Fruit fly (Drosophila melanogaster) whole organism, embryonic: Measurements from ENCODE around the gene Cpsf5.

Source experiments
- Aef1 ChIP-seq: fragments of 200-800 bp; sonication (Bioruptor generic); IDR thresholded peaks from 3 replicates; pipeline ENCODE4 v1.3.6; 2022; ENCODE audit warnings: missing biosample characterization, missing genetic modification characterization
- CG10209 ChIP-seq: fragments of 200-800 bp; sonication (Bioruptor generic); optimal IDR thresholded peaks from 3 replicates; lab custom pipeline; 2017; ENCODE audit warnings: missing biosample characterization, mild to moderate bottlenecking, missing genetic modification characterization, missing genetic modification reagents
- CG10654 ChIP-seq: fragments of 200-800 bp; sonication (Bioruptor generic); optimal IDR thresholded peaks from 2 replicates; lab custom pipeline; 2016; ENCODE audit warnings: missing biosample characterization, missing genetic modification characterization
- CG11696 ChIP-seq: fragments of 200-800 bp; sonication (Bioruptor generic); IDR thresholded peaks from 2 replicates; pipeline ENCODE4 v1.3.6; 2022; ENCODE audit warnings: missing biosample characterization, missing genetic modification characterization
- CG14860 ChIP-seq: fragments of 200-800 bp; sonication (Bioruptor generic); IDR thresholded peaks from 3 replicates; pipeline ENCODE4 v1.3.6; 2022; ENCODE audit warnings: missing biosample characterization, missing genetic modification characterization; ENCODE audit not compliant: partially characterized antibody
- CG15269 ChIP-seq: fragments of 200-800 bp; sonication (Bioruptor generic); optimal IDR thresholded peaks from 2 replicates; lab custom pipeline; 2018; ENCODE audit warnings: missing biosample characterization, mild to moderate bottlenecking, missing genetic modification characterization, moderate library complexity
- CG16779 ChIP-seq: fragments of 200-800 bp; sonication (Bioruptor generic); IDR thresholded peaks from 2 replicates; pipeline ENCODE4 v1.3.6; 2022; ENCODE audit warnings: missing biosample characterization, missing genetic modification characterization
- CG1792 ChIP-seq: fragments of 200-800 bp; sonication (Bioruptor generic); optimal IDR thresholded peaks from 2 replicates; lab custom pipeline; 2016; ENCODE audit warnings: missing biosample characterization, missing genetic modification characterization
- CG2875 ChIP-seq: fragments of 200-800 bp; sonication (Bioruptor generic); optimal IDR thresholded peaks from 2 replicates; lab custom pipeline; 2017; ENCODE audit warnings: missing biosample characterization, mild to moderate bottlenecking, missing genetic modification characterization, missing genetic modification reagents
- CG3065 ChIP-seq: fragments of 200-800 bp; sonication (Bioruptor generic); optimal IDR thresholded peaks from 2 replicates; lab custom pipeline; 2016; ENCODE audit warnings: missing biosample characterization, missing genetic modification characterization
- CG32767 ChIP-seq: fragments of 200-800 bp; sonication (Bioruptor generic); IDR thresholded peaks from 2 replicates; pipeline ENCODE4 v1.3.6; 2022; ENCODE audit warnings: missing biosample characterization, missing genetic modification characterization
- CG43689 ChIP-seq: fragments of 200-800 bp; sonication (Bioruptor generic); IDR thresholded peaks from 2 replicates; pipeline ENCODE4 v1.3.6; 2022; ENCODE audit warnings: missing biosample characterization, missing genetic modification characterization
- CG5245 ChIP-seq: fragments of 200-800 bp; sonication (Bioruptor generic); optimal IDR thresholded peaks from 3 replicates; lab custom pipeline; 2016; ENCODE audit warnings: missing biosample characterization, missing genetic modification characterization
- CG6813 ChIP-seq: fragments of 200-800 bp; sonication (Bioruptor generic); optimal IDR thresholded peaks from 2 replicates; lab custom pipeline; 2017; ENCODE audit warnings: missing biosample characterization, missing genetic modification characterization, mild to moderate bottlenecking, moderate library complexity, missing genetic modification reagents
- CG9437 ChIP-seq: fragments of 200-800 bp; sonication (Bioruptor generic); optimal IDR thresholded peaks from 2 replicates; lab custom pipeline; 2018; ENCODE audit warnings: missing biosample characterization, mild to moderate bottlenecking, missing genetic modification characterization
- CG9609 ChIP-seq: fragments of 200-800 bp; sonication (Bioruptor generic); optimal IDR thresholded peaks from 3 replicates; lab custom pipeline; 2016; ENCODE audit warnings: missing biosample characterization, missing genetic modification characterization
- Doc2 ChIP-seq: fragments of 200-800 bp; sonication (Bioruptor generic); IDR thresholded peaks from 2 replicates; pipeline ENCODE4 v1.3.6; 2022; ENCODE audit warnings: missing biosample characterization, missing genetic modification characterization
- HmgD ChIP-seq: fragments of 200-800 bp; sonication (Bioruptor generic); optimal IDR thresholded peaks from 3 replicates; lab custom pipeline; 2016; ENCODE audit warnings: missing biosample characterization, missing genetic modification characterization
- Hr39 ChIP-seq: fragments of >200 bp; optimal IDR thresholded peaks from 2 replicates; lab custom pipeline; 2017
- Hsf ChIP-seq: fragments of 200-800 bp; sonication (Bioruptor generic); optimal IDR thresholded peaks from 3 replicates; lab custom pipeline; 2016; ENCODE audit warnings: missing biosample characterization, missing genetic modification characterization
- Lim3 ChIP-seq: fragments of 200-800 bp; sonication (Bioruptor generic); IDR thresholded peaks from 2 replicates; pipeline ENCODE4 v1.3.6; 2022; ENCODE audit warnings: missing biosample characterization, missing genetic modification characterization
- Nf-YB ChIP-seq: fragments of 200-800 bp; sonication (Bioruptor generic); optimal IDR thresholded peaks from 3 replicates; lab custom pipeline; 2019; ENCODE audit warnings: missing biosample characterization, mild to moderate bottlenecking, missing genetic modification characterization, moderate library complexity
- Oaz ChIP-seq: fragments of 200-800 bp; sonication (Bioruptor generic); IDR thresholded peaks from 2 replicates; pipeline ENCODE4 v1.3.6; 2022; ENCODE audit warnings: missing biosample characterization, missing genetic modification characterization
- Oli ChIP-seq: fragments of 200-800 bp; sonication (Bioruptor generic); optimal IDR thresholded peaks from 2 replicates; lab custom pipeline; 2018; ENCODE audit warnings: missing biosample characterization, mild to moderate bottlenecking, missing genetic modification characterization, moderate library complexity
- Scr ChIP-seq: fragments of 200-800 bp; sonication (Bioruptor generic); IDR thresholded peaks from 2 replicates; pipeline ENCODE4 v1.3.6; 2022; ENCODE audit warnings: missing biosample characterization, missing genetic modification characterization; ENCODE audit not compliant: partially characterized antibody
- Sox100B ChIP-seq: fragments of 200-800 bp; sonication (Bioruptor generic); optimal IDR thresholded peaks from 3 replicates; lab custom pipeline; 2018; ENCODE audit warnings: missing biosample characterization, mild to moderate bottlenecking, missing genetic modification characterization
- Sox102F ChIP-seq: fragments of 200-800 bp; sonication (Bioruptor generic); optimal IDR thresholded peaks from 2 replicates; lab custom pipeline; 2018; ENCODE audit warnings: missing biosample characterization, mild to moderate bottlenecking, missing genetic modification characterization, moderate library complexity
- Usf ChIP-seq: fragments of 200-800 bp; sonication (Bioruptor generic); optimal IDR thresholded peaks from 2 replicates; lab custom pipeline; 2017; ENCODE audit warnings: missing genotype, missing biosample characterization, missing genetic modification characterization
- az2 ChIP-seq: fragments of 200-800 bp; sonication (Bioruptor generic); optimal IDR thresholded peaks from 3 replicates; lab custom pipeline; 2016; ENCODE audit warnings: missing biosample characterization, missing genetic modification characterization
- bowl ChIP-seq: fragments of 200-800 bp; sonication (Bioruptor generic); IDR thresholded peaks from 2 replicates; pipeline ENCODE4 v1.3.6; 2022; ENCODE audit warnings: missing biosample characterization, missing genetic modification characterization
- btn ChIP-seq: fragments of 200-800 bp; sonication (Bioruptor generic); optimal IDR thresholded peaks from 2 replicates; lab custom pipeline; 2016; ENCODE audit warnings: missing biosample characterization, missing genetic modification characterization
- crol ChIP-seq: fragments of 200-800 bp; sonication (Bioruptor generic); IDR thresholded peaks from 2 replicates; pipeline ENCODE4 v1.3.6; 2022; ENCODE audit warnings: missing biosample characterization, missing genetic modification characterization
- dan ChIP-seq: fragments of 200-800 bp; sonication (Bioruptor generic); IDR thresholded peaks from 2 replicates; pipeline ENCODE4 v1.3.6; 2022; ENCODE audit warnings: missing biosample characterization, missing genetic modification characterization
- eyg ChIP-seq: fragments of 200-800 bp; sonication (Bioruptor generic); optimal IDR thresholded peaks from 3 replicates; lab custom pipeline; 2016; ENCODE audit warnings: missing biosample characterization, missing genetic modification characterization
- gro ChIP-seq: fragments of 200-800 bp; sonication (Bioruptor generic); optimal IDR thresholded peaks from 2 replicates; lab custom pipeline; 2016; ENCODE audit warnings: missing biosample characterization, missing genetic modification characterization
- hth ChIP-seq: fragments of >200 bp; optimal IDR thresholded peaks from 2 replicates; lab custom pipeline; 2017; ENCODE audit warnings: inconsistent platforms
- jing ChIP-seq: fragments of 200-800 bp; sonication (Bioruptor generic); optimal IDR thresholded peaks from 2 replicates; lab custom pipeline; 2018; ENCODE audit warnings: missing biosample characterization, mild to moderate bottlenecking, missing genetic modification characterization
- jumu ChIP-seq: fragments of 200-800 bp; sonication (Bioruptor generic); optimal IDR thresholded peaks from 3 replicates; lab custom pipeline; 2016; ENCODE audit warnings: missing biosample characterization, missing genetic modification characterization
- ken ChIP-seq: fragments of 200-800 bp; sonication (Bioruptor generic); IDR thresholded peaks from 3 replicates; pipeline ENCODE4 v1.3.6; 2022; ENCODE audit warnings: missing biosample characterization, missing genetic modification characterization
- kni ChIP-seq: fragments of 200-800 bp; sonication (Bioruptor generic); optimal IDR thresholded peaks from 3 replicates; lab custom pipeline; 2017; ENCODE audit warnings: mild to moderate bottlenecking, missing biosample characterization, missing genetic modification reagents, missing genetic modification characterization
- lab ChIP-seq: fragments of 200-800 bp; sonication (Bioruptor generic); optimal IDR thresholded peaks from 3 replicates; lab custom pipeline; 2017; ENCODE audit warnings: missing biosample characterization, missing genetic modification characterization, mild to moderate bottlenecking, moderate library complexity, missing genetic modification reagents
- lilli ChIP-seq: fragments of 200-800 bp; sonication (Bioruptor generic); optimal IDR thresholded peaks from 3 replicates; lab custom pipeline; 2016; ENCODE audit warnings: missing biosample characterization, missing genetic modification characterization
- mld ChIP-seq: fragments of 200-800 bp; sonication (Bioruptor generic); IDR thresholded peaks from 3 replicates; pipeline ENCODE4 v1.3.6; 2022; ENCODE audit warnings: missing biosample characterization, missing genetic modification characterization; ENCODE audit not compliant: partially characterized antibody
- oc ChIP-seq: fragments of 200-800 bp; sonication (Bioruptor generic); optimal IDR thresholded peaks from 2 replicates; lab custom pipeline; 2018; ENCODE audit warnings: missing biosample characterization, mild to moderate bottlenecking, missing genetic modification characterization, moderate library complexity
- p53 ChIP-seq: fragments of 200-800 bp; sonication (Bioruptor generic); optimal IDR thresholded peaks from 2 replicates; lab custom pipeline; 2016; ENCODE audit warnings: missing biosample characterization, missing genetic modification characterization
- rib ChIP-seq: fragments of 200-800 bp; sonication (Bioruptor generic); IDR thresholded peaks from 2 replicates; pipeline ENCODE4 v1.3.6; 2022; ENCODE audit warnings: missing biosample characterization, missing genetic modification characterization
- sug ChIP-seq: fragments of 200-800 bp; optimal IDR thresholded peaks from 2 replicates; lab custom pipeline; 2019; ENCODE audit warnings: missing biosample characterization, mild to moderate bottlenecking, missing genetic modification characterization, moderate library complexity
- tin ChIP-seq: fragments of 200-800 bp; sonication (Bioruptor generic); optimal IDR thresholded peaks from 3 replicates; lab custom pipeline; 2016; ENCODE audit warnings: missing biosample characterization, missing genetic modification characterization
- trh ChIP-seq: fragments of 200-800 bp; sonication (Bioruptor generic); optimal IDR thresholded peaks from 2 replicates; lab custom pipeline; 2016; ENCODE audit warnings: missing biosample characterization, missing genetic modification characterization
- ttk ChIP-seq: fragments of 200-800 bp; sonication (Bioruptor generic); IDR thresholded peaks from 2 replicates; pipeline ENCODE4 v2.1.2; 2022; ENCODE audit warnings: missing biosample characterization, missing genetic modification characterization
- twi ChIP-seq: fragments of 200-800 bp; optimal IDR thresholded peaks from 2 replicates; lab custom pipeline; 2019; ENCODE audit warnings: missing biosample characterization, mild to moderate bottlenecking, missing genetic modification characterization, moderate library complexity
- wor ChIP-seq: fragments of 200-800 bp; sonication (Bioruptor generic); IDR thresholded peaks from 2 replicates; pipeline ENCODE4 v1.3.6; 2022; ENCODE audit warnings: missing biosample characterization, missing genetic modification characterization

Gene Cpsf5

DNA sequence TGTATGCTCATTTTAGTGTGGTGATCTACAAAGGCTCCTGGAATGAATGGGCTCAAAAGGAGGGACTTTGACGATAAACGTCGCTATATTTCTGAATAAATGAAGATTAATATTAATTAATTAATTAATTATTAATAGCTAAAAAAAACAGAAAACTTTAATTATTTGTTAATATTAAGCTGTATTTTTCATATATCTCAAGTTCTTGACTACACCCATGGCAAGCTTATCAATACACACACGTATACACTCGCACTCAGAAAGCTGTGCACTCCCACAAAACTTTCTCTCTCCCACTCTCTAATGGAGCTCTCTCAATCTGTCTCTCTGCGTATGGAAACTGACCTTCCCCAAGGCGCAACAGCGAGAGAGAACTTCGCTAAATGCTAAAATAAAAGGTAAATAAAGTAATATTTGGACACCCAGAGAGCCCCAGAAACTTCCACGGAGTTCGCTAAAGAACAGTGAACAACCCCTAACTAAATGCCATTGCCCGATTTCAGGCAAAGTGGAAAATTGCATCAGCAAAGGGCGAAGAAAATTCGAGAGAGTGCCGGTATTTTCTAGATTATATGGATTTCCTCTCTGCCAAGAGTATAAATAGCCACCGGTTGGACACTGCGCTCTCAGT, 37.3 kb upstream of the Cpsf5 start (continued):
- TF ChIP-seq p53 (no peak), gro (GFP tag; lab: Kevin White, UChicago) (no peak), jing (GFP tag; lab: Kevin White, UChicago) (no peak), lab (peak; percentile 88), CG16779 (no peak), Hr39 (lab: Kevin White, UChicago) (no peak), Oli (tag; lab: Kevin White, UChicago) (peak; percentile 72), CG11696 (peak; percentile 58), lilli (peak; percentile 26), ken (peak; percentile 73), HmgD (GFP tag; lab: Kevin White, UChicago) (no peak), az2 (GFP tag; lab: Kevin White, UChicago) (peak; percentile 66), ttk (GFP tag; lab: Robert Waterston, UW) (no peak), Sox102F (GFP tag; lab: Kevin White, UChicago) (peak; percentile 76), CG9609 (GFP tag; lab: Kevin White, UChicago) (no peak), CG10654 (GFP tag; lab: Kevin White, UChicago) (peak; percentile 28), CG3065 (GFP tag; lab: Kevin White, UChicago) (no peak), CG43689 (no peak), dan (GFP tag; lab: Robert Waterston, UW) (no peak), Aef1 (GFP tag; lab: Robert Waterston, UW) (peak; percentile 45), eyg (GFP tag; lab: Kevin White, UChicago) (no peak), Sox100B (peak; percentile 72), CG1792 (GFP tag; lab: Kevin White, UChicago) (no peak), CG14860 (no peak), mld (no peak), bowl (GFP tag; lab: Robert Waterston, UW) (peak; percentile 45; the same call in 1 of the 2 replicates), CG6813 (GFP tag; lab: Kevin White, UChicago) (peak; percentile 75), Hsf (GFP tag; lab: Kevin White, UChicago) (peak; percentile 48), Usf (GFP tag; lab: Kevin White, UChicago) (no peak), Nf-YB (GFP tag; lab: Kevin White, UChicago) (peak; percentile 30), twi (tag; lab: Kevin White, UChicago) (no peak), oc (peak; percentile 82), Lim3 (GFP tag; lab: Robert Waterston, UW) (no peak), Scr (GFP tag; lab: Robert Waterston, UW) (no peak), sug (tag; lab: Kevin White, UChicago) (no peak), CG32767 (peak; percentile 76), jumu (GFP tag; lab: Kevin White, UChicago) (no peak), Oaz (GFP tag; lab: Robert Waterston, UW) (peak; percentile 55), Doc2 (GFP tag; lab: Robert Waterston, UW) (no peak), trh (peak; percentile 14), tin (GFP tag; lab: Kevin White, UChicago) (peak; percentile 43), CG10209 (peak; percentile 57), hth (lab: Kevin White, UChicago) (no peak), rib (GFP tag; lab: Robert Waterston, UW) (no peak), CG2875 (GFP tag; lab: Kevin White, UChicago) (peak; percentile 64), kni (GFP tag; lab: Kevin White, UChicago) (no peak), crol (no peak), CG5245 (GFP tag; lab: Kevin White, UChicago) (peak; percentile 44), btn (no peak), wor (GFP tag; lab: Robert Waterston, UW) (peak; percentile 46; the same call in 1 of the 2 replicates), CG9437 (GFP tag; lab: Kevin White, UChicago) (peak; percentile 22), CG15269 (tag; lab: Kevin White, UChicago) (peak; percentile 72)
